Fruit fly (Drosophila melanogaster): ENCODE measurements around the gene dysf.
A peak's percentile ranks its signal among the peaks of the same experiment; 100 is the strongest.

Gene dysf

DNA sequence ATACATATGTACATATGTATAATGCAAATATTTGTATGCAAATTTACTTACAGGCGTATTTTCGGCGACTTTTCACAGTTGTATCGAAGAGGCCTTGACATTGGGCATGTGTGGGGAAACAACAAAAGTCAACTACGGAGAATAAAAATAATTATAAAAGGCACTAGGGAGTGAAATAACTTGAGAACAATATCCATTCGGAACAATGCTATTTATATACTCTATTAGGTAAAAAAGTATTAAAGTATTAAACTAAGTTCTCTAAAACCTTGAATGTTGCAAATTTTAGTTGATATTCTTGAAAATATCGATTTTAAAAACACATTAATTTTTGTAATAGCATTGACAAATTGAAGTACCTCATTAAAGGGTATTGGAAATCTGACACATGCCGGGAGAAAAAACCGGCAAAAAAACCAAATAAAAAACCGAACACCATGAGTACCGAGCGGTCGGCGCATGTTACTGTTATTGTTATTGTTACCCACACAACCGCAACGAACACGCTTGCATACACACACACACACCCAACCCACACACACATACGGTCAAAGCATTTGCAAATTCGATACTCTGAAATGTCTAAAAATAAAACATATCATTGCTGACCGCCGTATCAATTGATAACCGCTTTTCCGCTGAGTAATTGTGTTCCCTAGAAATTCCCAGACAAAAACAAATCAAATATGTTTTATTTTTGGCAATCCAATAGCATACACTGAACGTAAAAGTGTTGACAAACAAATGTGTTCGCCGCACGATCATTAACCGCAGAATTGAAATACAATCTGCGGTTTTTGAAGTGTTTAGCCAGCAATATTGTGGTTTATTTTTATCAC lies 6.0 kb upstream of the dysf start:
- TF ChIP-seq CG15336 (GFP tag; IDR thresholded peaks at IDR 0.05), result peak; percentile 64
- peak; percentile 13 for TF ChIP-seq Ets96B (tag; optimal IDR thresholded peaks at IDR 0.05)
- peak in 1 of 2 experiments; percentile 26 for TF ChIP-seq ss (GFP tag; optimal IDR thresholded peaks at IDR 0.05)
- TF ChIP-seq CG9139 (GFP tag; optimal IDR thresholded peaks at IDR 0.05), result no peak
- TF ChIP-seq svp (GFP tag), result peak; percentile 89
- TF ChIP-seq OdsH (GFP tag; optimal IDR thresholded peaks at IDR 0.05), result peak; percentile 45
- peak; percentile 74 for TF ChIP-seq Smox (GFP tag; optimal IDR thresholded peaks at IDR 0.05)
- TF ChIP-seq topi (GFP tag; optimal IDR thresholded peaks at IDR 0.05), result peak; percentile 84
- TF ChIP-seq CG32006 (GFP tag; optimal IDR thresholded peaks at IDR 0.05), result peak; percentile 55
- peak; percentile 78 for TF ChIP-seq esn (GFP tag; optimal IDR thresholded peaks at IDR 0.05)
- peak; percentile 35 for TF ChIP-seq Blimp-1 (GFP tag; optimal IDR thresholded peaks at IDR 0.05)
- no peak for TF ChIP-seq CG16779 (tag; optimal IDR thresholded peaks at IDR 0.05)
- TF ChIP-seq Eip75B (GFP tag; optimal IDR thresholded peaks at IDR 0.05), result peak; percentile 71
- peak; percentile 56; the same call in 1 of the 3 replicates for TF ChIP-seq CG8119 (GFP tag; IDR thresholded peaks at IDR 0.05)
- peak; percentile 76 for TF ChIP-seq cyc (GFP tag; optimal IDR thresholded peaks at IDR 0.05)
- TF ChIP-seq acj6 (GFP tag; optimal IDR thresholded peaks at IDR 0.05), result peak; percentile 35
- TF ChIP-seq lz (GFP tag; optimal IDR thresholded peaks at IDR 0.05), result peak; percentile 84
- no peak for TF ChIP-seq fd85E (GFP tag; optimal IDR thresholded peaks at IDR 0.05)
- TF ChIP-seq eg (GFP tag; IDR thresholded peaks at IDR 0.05), result peak; percentile 66
- peak; percentile 17 for TF ChIP-seq spab (GFP tag; optimal IDR thresholded peaks at IDR 0.05)
- peak; percentile 67 for TF ChIP-seq Hr4 (GFP tag; optimal IDR thresholded peaks at IDR 0.05)
- TF ChIP-seq CG7368 (GFP tag; optimal IDR thresholded peaks at IDR 0.05), result peak; percentile 32
- TF ChIP-seq salr (GFP tag; optimal IDR thresholded peaks at IDR 0.05), result no peak
- peak; percentile 41 for TF ChIP-seq pdm3 (GFP tag; optimal IDR thresholded peaks at IDR 0.05)
- peak; percentile 12 for TF ChIP-seq Sox15 (GFP tag; optimal IDR thresholded peaks at IDR 0.05)
- TF ChIP-seq CG11294 (GFP tag; IDR thresholded peaks at IDR 0.05), result no peak
- no peak for TF ChIP-seq fd59A (GFP tag; optimal IDR thresholded peaks at IDR 0.05)
- TF ChIP-seq dac (GFP tag; optimal IDR thresholded peaks at IDR 0.05), result no peak
- TF ChIP-seq net (GFP tag; optimal IDR thresholded peaks at IDR 0.05), result peak; percentile 33
- peak; percentile 68 for TF ChIP-seq CG34406 (GFP tag; optimal IDR thresholded peaks at IDR 0.05)
- peak; percentile 28 for TF ChIP-seq CG3032 (tag; optimal IDR thresholded peaks at IDR 0.05)
- peak; percentile 52 for TF ChIP-seq CG3919 (GFP tag; optimal IDR thresholded peaks at IDR 0.05)
- TF ChIP-seq CG8632 (GFP tag; optimal IDR thresholded peaks at IDR 0.05), result peak; percentile 54
- TF ChIP-seq CG6792 (GFP tag; optimal IDR thresholded peaks at IDR 0.05), result peak; percentile 70
- peak; percentile 57 for TF ChIP-seq achi (GFP tag; optimal IDR thresholded peaks at IDR 0.05)
- peak; percentile 45 for TF ChIP-seq fkh (GFP tag; optimal IDR thresholded peaks at IDR 0.05)
- TF ChIP-seq Hr38 (GFP tag; optimal IDR thresholded peaks at IDR 0.05), result no peak
- TF ChIP-seq CG6276 (GFP tag; optimal IDR thresholded peaks at IDR 0.05), result peak; percentile 9
- TF ChIP-seq Met (GFP tag; optimal IDR thresholded peaks at IDR 0.05), result peak; percentile 79
- TF ChIP-seq Ets21C (GFP tag; optimal IDR thresholded peaks at IDR 0.05), result peak; percentile 69
- TF ChIP-seq Lpt (GFP tag; optimal IDR thresholded peaks at IDR 0.05), result peak; percentile 33
- TF ChIP-seq CG11902 (GFP tag; optimal IDR thresholded peaks at IDR 0.05), result peak; percentile 35
- no peak for TF ChIP-seq CG10669 (GFP tag; optimal IDR thresholded peaks at IDR 0.05)
- TF ChIP-seq Eip78C (GFP tag), result peak; percentile 81
- peak; percentile 28 for TF ChIP-seq dsx (GFP tag; optimal IDR thresholded peaks at IDR 0.05; ENCODE audit: poor library complexity, severe bottlenecking)
- TF ChIP-seq Sox14 (GFP tag; optimal IDR thresholded peaks at IDR 0.05), result peak; percentile 51
- peak; percentile 4 for TF ChIP-seq Eip93F (GFP tag; optimal IDR thresholded peaks at IDR 0.05)
- TF ChIP-seq Hr39 (GFP tag; optimal IDR thresholded peaks at IDR 0.05), result peak; percentile 71
- peak; percentile 66 for TF ChIP-seq CG6163 (GFP tag; IDR thresholded peaks at IDR 0.05)
- TF ChIP-seq CG6808 (GFP tag; optimal IDR thresholded peaks at IDR 0.05), result peak; percentile 10
